Fruit fly (Drosophila melanogaster): ENCODE results near the gene CG15386.

CG15386 gene

dm6 chr2L:2227316-2227715 lies 10.3 kb upstream of the CG15386 start (continued):
- TF ChIP-seq chif (GFP tag; optimal IDR thresholded peaks at IDR 0.05), result peak; percentile 16 to 39
- TF ChIP-seq Xbp1 (GFP tag; optimal IDR thresholded peaks at IDR 0.05), result peak; percentile 54
- no peak for TF ChIP-seq CG4617 (GFP tag; optimal IDR thresholded peaks at IDR 0.05; ENCODE audit: borderline replicate concordance)
- TF ChIP-seq gsb (GFP tag; IDR thresholded peaks at IDR 0.05), result peak; percentile 34
- TF ChIP-seq chm (GFP tag; IDR thresholded peaks at IDR 0.05), result peak; percentile 56; the same call in 1 of the 2 replicates
- TF ChIP-seq pros (GFP tag; optimal IDR thresholded peaks at IDR 0.05), result peak; percentile 0
- peak; percentile 9 for TF ChIP-seq CG10267 (tag; optimal IDR thresholded peaks at IDR 0.05)
- peak; percentile 20 for TF ChIP-seq CG8089 (GFP tag; optimal IDR thresholded peaks at IDR 0.05)
- peak; percentile 57 for TF ChIP-seq unpg (GFP tag; optimal IDR thresholded peaks at IDR 0.05)
- no peak for TF ChIP-seq CG1529 (GFP tag; optimal IDR thresholded peaks at IDR 0.05)
- no peak for TF ChIP-seq en (GFP tag; optimal IDR thresholded peaks at IDR 0.05)
- TF ChIP-seq Spps (tag; optimal IDR thresholded peaks at IDR 0.05), result no peak
- peak; percentile 52 for TF ChIP-seq CG30403 (GFP tag; optimal IDR thresholded peaks at IDR 0.05)
- peak; percentile 19 for TF ChIP-seq CG10209 (GFP tag; optimal IDR thresholded peaks at IDR 0.05)
- TF ChIP-seq CG32532 (GFP tag; IDR thresholded peaks at IDR 0.05), result peak; percentile 29; the same call in 1 of the 2 replicates
- TF ChIP-seq bigmax (GFP tag; optimal IDR thresholded peaks at IDR 0.05), result no peak
- no peak for TF ChIP-seq zen2 (GFP tag; IDR thresholded peaks at IDR 0.05; ENCODE audit: partially characterized antibody)
- peak; percentile 13 for TF ChIP-seq CG3281 (GFP tag; optimal IDR thresholded peaks at IDR 0.05)
- TF ChIP-seq CG14050 (GFP tag; IDR thresholded peaks at IDR 0.05), result peak; percentile 56; the same call in 1 of the 3 replicates
- TF ChIP-seq Fer1 (GFP tag; optimal IDR thresholded peaks at IDR 0.05), result peak; percentile 48
- TF ChIP-seq Dip3 (GFP tag; optimal IDR thresholded peaks at IDR 0.05), result no peak
- TF ChIP-seq CG11093 (GFP tag; IDR thresholded peaks at IDR 0.05), result no peak
- peak; percentile 41 for TF ChIP-seq CG13296 (GFP tag; optimal IDR thresholded peaks at IDR 0.05)
- peak; percentile 34 for TF ChIP-seq NfI (GFP tag; optimal IDR thresholded peaks at IDR 0.05)
- TF ChIP-seq Gug (GFP tag; IDR thresholded peaks at IDR 0.05), result peak; percentile 42; the same call in 2 of the 4 replicates
- TF ChIP-seq vnd (GFP tag; IDR thresholded peaks at IDR 0.05; ENCODE audit: partially characterized antibody), result no peak
- TF ChIP-seq ind (GFP tag; optimal IDR thresholded peaks at IDR 0.05), result peak; percentile 49
- peak; percentile 64 for TF ChIP-seq slbo (GFP tag; IDR thresholded peaks at IDR 0.05)
- TF ChIP-seq Sry-β (GFP tag; optimal IDR thresholded peaks at IDR 0.05), result no peak
- TF ChIP-seq CG6813 (GFP tag; optimal IDR thresholded peaks at IDR 0.05), result peak; percentile 42
- peak; percentile 30 for TF ChIP-seq CG2712 (tag; optimal IDR thresholded peaks at IDR 0.05)
- peak; percentile 68 for TF ChIP-seq ATbp (GFP tag; optimal IDR thresholded peaks at IDR 0.05)
- TF ChIP-seq CG12942 (GFP tag; optimal IDR thresholded peaks at IDR 0.05), result peak; percentile 37
- TF ChIP-seq org-1 (GFP tag; optimal IDR thresholded peaks at IDR 0.05), result peak; percentile 5
- TF ChIP-seq CG1603 (tag; optimal IDR thresholded peaks at IDR 0.05), result peak; percentile 72
- no peak for TF ChIP-seq prd (optimal IDR thresholded peaks at IDR 0.05)
- peak; percentile 51; the same call in 2 of the 3 replicates for TF ChIP-seq prd (GFP tag; IDR thresholded peaks at IDR 0.05)
- TF ChIP-seq NC2α (GFP tag; optimal IDR thresholded peaks at IDR 0.05), result no peak
- peak; percentile 23 for TF ChIP-seq CG9876 (GFP tag; optimal IDR thresholded peaks at IDR 0.05)
- 0 out of 3 replicates have a peak, but pooled peaks have one; percentile 22 for TF ChIP-seq CG17361 (GFP tag; IDR thresholded peaks at IDR 0.05)
- no peak for TF ChIP-seq Dp (GFP tag; optimal IDR thresholded peaks at IDR 0.05)
- TF ChIP-seq dysf (GFP tag; IDR thresholded peaks at IDR 0.05), result peak; percentile 69
- no peak for TF ChIP-seq HmgD (GFP tag; optimal IDR thresholded peaks at IDR 0.05)
- peak; percentile 36; the same call in 1 of the 2 replicates for TF ChIP-seq Oaz (GFP tag; IDR thresholded peaks at IDR 0.05)
- peak; percentile 14 for TF ChIP-seq CG10654 (GFP tag; optimal IDR thresholded peaks at IDR 0.05)
- TF ChIP-seq CG12659 (GFP tag; optimal IDR thresholded peaks at IDR 0.05), result peak; percentile 24
- TF ChIP-seq CG32767 (GFP tag; IDR thresholded peaks at IDR 0.05), result peak; percentile 33; the same call in 1 of the 2 replicates
- no peak for TF ChIP-seq D (optimal IDR thresholded peaks at IDR 0.05)
- TF ChIP-seq D (GFP tag; optimal IDR thresholded peaks at IDR 0.05), result peak; percentile 0
- TF ChIP-seq Lhr (GFP tag; optimal IDR thresholded peaks at IDR 0.05), result no peak
- TF ChIP-seq gcm (GFP tag; optimal IDR thresholded peaks at IDR 0.05), result peak; percentile 46

Measured in whole organism, embryonic.